Worm (Caenorhabditis elegans) whole organism, L3 larva: ENCODE data around the gene srv-34.

Experiments
- ceh-28 ChIP-seq: fragments of 150-350 bp; optimal IDR thresholded peaks from 2 replicates; lab custom pipeline; 2014; ENCODE audit warnings: missing biosample characterization, missing genetic modification reagents, missing genetic modification characterization
- ceh-82 ChIP-seq: fragments of 150-350 bp; optimal IDR thresholded peaks from 2 replicates; lab custom pipeline; 2014; ENCODE audit warnings: missing biosample characterization, missing genetic modification characterization
- egl-5 ChIP-seq: fragments of 150-350 bp; optimal IDR thresholded peaks from 2 replicates; lab custom pipeline; 2017; ENCODE audit warnings: missing biosample characterization, missing genetic modification reagents, missing genetic modification characterization, inconsistent platforms
- elt-1 ChIP-seq: fragments of 150-350 bp; optimal IDR thresholded peaks from 2 replicates; lab custom pipeline; 2014; ENCODE audit warnings: missing biosample characterization, missing genetic modification characterization
- elt-2 ChIP-seq: sonication (generic microtip); optimal IDR thresholded peaks from 2 replicates; lab custom pipeline; 2016; ENCODE audit warnings: missing genetic modification reagents, mild to moderate bottlenecking, missing genetic modification characterization, missing compliant biosample characterization
- fkh-2 ChIP-seq: fragments of 150-350 bp; optimal IDR thresholded peaks from 2 replicates; lab custom pipeline; 2014; ENCODE audit warnings: missing biosample characterization, missing genetic modification reagents, missing genetic modification characterization
- jun-1 ChIP-seq: fragments of 150-350 bp; optimal IDR thresholded peaks from 2 replicates; lab custom pipeline; 2014; ENCODE audit warnings: missing biosample characterization, missing genetic modification reagents, missing genetic modification characterization
- lsy-12 ChIP-seq: sonication (generic microtip); optimal IDR thresholded peaks from 2 replicates; lab custom pipeline; 2016; ENCODE audit warnings: mild to moderate bottlenecking, missing genetic modification characterization, missing compliant biosample characterization
- nfya-1 ChIP-seq: sonication (generic microtip); optimal IDR thresholded peaks from 2 replicates; lab custom pipeline; 2017; ENCODE audit warnings: missing genetic modification characterization, mild to moderate bottlenecking, missing compliant biosample characterization, antibody characterized with exemption, moderate library complexity; ENCODE audit not compliant: insufficient read depth
- nhr-11 ChIP-seq: fragments of 150-350 bp; optimal IDR thresholded peaks from 2 replicates; lab custom pipeline; 2014; ENCODE audit warnings: missing biosample characterization, missing genetic modification characterization
- nhr-12 ChIP-seq: fragments of 150-350 bp; optimal IDR thresholded peaks from 2 replicates; lab custom pipeline; 2014; ENCODE audit warnings: missing biosample characterization, missing genetic modification characterization
- nhr-28 ChIP-seq: fragments of 150-350 bp; optimal IDR thresholded peaks from 2 replicates; lab custom pipeline; 2014; ENCODE audit warnings: missing biosample characterization, missing genetic modification characterization
- pqm-1 ChIP-seq: fragments of 150-350 bp; optimal IDR thresholded peaks from 2 replicates; lab custom pipeline; 2017; ENCODE audit warnings: missing biosample characterization, missing genetic modification characterization, inconsistent platforms
- snpc-4 ChIP-seq: fragments of 150-350 bp; optimal IDR thresholded peaks from 2 replicates; lab custom pipeline; 2014; ENCODE audit warnings: missing biosample characterization, missing genetic modification characterization

The srv-34 gene

ce11 chrV:16350061-16350460, 24.5 kb downstream of the srv-34 start:
- TF ChIP-seq ceh-28 (tag; lab: Kevin White, UChicago) (no peak), nhr-11 (no peak), nfya-1 (tag; lab: Kevin White, UChicago) (no peak), ceh-82 (tag; lab: Kevin White, UChicago) (no peak), elt-1 (no peak), jun-1 (tag; lab: Kevin White, UChicago) (no peak)

- no peak for TF ChIP-seq nhr-12 (tag; lab: Kevin White, UChicago)
- no peak for TF ChIP-seq fkh-2 (tag; lab: Kevin White, UChicago)
- TF ChIP-seq snpc-4 (tag; lab: Kevin White, UChicago), result no peak
- TF ChIP-seq nhr-28, result no peak
- no peak for TF ChIP-seq nfya-1 (tag; lab: Kevin White, UChicago)
- no peak for TF ChIP-seq elt-1
These were observed 28.0 kb downstream of the srv-34 start, which contains the start of the genes W08G11.5 and W08G11.1 for ce11 chrV:16346406-16347108. W08G11.5 (minus strand) TSS chrV:16346506. W08G11.1 (plus strand) TSS chrV:16347058.

- no peak for TF ChIP-seq egl-5 (tag; lab: Kevin White, UChicago)
- TF ChIP-seq elt-2 (tag; lab: Kevin White, UChicago), result peak; percentile 74
- peak; percentile 88 for TF ChIP-seq pqm-1 (tag; lab: Kevin White, UChicago)
- peak; percentile 6 for TF ChIP-seq jun-1 (tag; lab: Kevin White, UChicago)
These were observed 32.3 kb downstream of the srv-34 start, which contains the start of gene nhr-193 for ce11 chrV:16342258-16342618. nhr-193 (plus strand) TSS chrV:16342308.

ce11 chrV:16341497-16342257, 32.9 kb downstream of the srv-34 start:
- peak; percentile 25 for TF ChIP-seq elt-2 (tag; lab: Kevin White, UChicago)
- TF ChIP-seq, all 47 proteins: peak for 1; not testable (repeated sequence) for 46

- peak; percentile 18 for TF ChIP-seq nfya-1 (tag; lab: Kevin White, UChicago)
- peak; percentile 66 for TF ChIP-seq elt-2 (tag; lab: Kevin White, UChicago)
These were observed 36.1 kb downstream of the srv-34 start, which contains the start of gene slc-9B.2 for ce11 chrV:16338287-16339092. slc-9B.2 (plus strand) TSS chrV:16339042.

- TF ChIP-seq lsy-12 (tag; lab: Kevin White, UChicago) (no peak), fkh-2 (tag; lab: Kevin White, UChicago) (no peak)
These were observed 38.2 kb downstream of the srv-34 start, which contains the start of gene srw-87 for ce11 chrV:16336326-16336725. srw-87 (plus strand) TSS chrV:16336626.

- TF ChIP-seq egl-5 (tag; lab: Kevin White, UChicago), result no peak
These were observed 41.2 kb downstream of the srv-34 start, which contains the start of gene srh-167 for ce11 chrV:16333412-16333811. srh-167 (plus strand) TSS chrV:16333712.

ce11 chrV:16328849-16329248, 45.7 kb downstream of the srv-34 start, which contains the start of gene F57G8.7:
F57G8.7 (plus strand) TSS chrV:16329149.
- TF ChIP-seq nhr-12 (tag; lab: Kevin White, UChicago), result no peak
